Worm (Caenorhabditis elegans): ENCODE results near the gene orc-1.

DNA sequence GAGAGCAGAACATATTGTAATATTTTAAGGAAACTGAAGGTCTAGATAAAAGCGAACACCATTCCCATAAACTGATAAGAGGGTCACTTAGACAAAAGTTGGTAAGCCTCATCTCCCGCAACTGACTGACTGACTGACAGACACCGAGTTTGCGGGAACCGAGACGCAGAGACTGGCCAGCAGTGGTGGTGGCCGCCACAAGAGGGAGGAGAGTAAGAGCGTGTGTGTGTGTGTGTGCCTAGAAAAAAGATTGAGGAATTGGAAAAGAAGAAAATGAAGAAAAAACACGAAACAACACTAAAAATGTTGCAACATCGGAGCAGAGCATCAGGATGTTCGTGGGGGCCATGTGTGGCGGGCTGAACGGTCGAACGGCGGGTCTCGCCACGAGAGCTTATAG, 8.4 kb upstream of the orc-1 start:
- TF ChIP-seq unc-62 (GFP tag; optimal IDR thresholded peaks at IDR 0.05 in 1 of 2): peak in 1 of 2 experiments; percentile 71
- no peak for TF ChIP-seq unc-62 (tag; optimal IDR thresholded peaks at IDR 0.05)
- no peak for TF ChIP-seq ZK546.5 (tag; optimal IDR thresholded peaks at IDR 0.05)
- no peak for TF ChIP-seq Y75B8A.6 (GFP tag; IDR thresholded peaks at IDR 0.05)
- no peak for TF ChIP-seq lin-15B (tag; optimal IDR thresholded peaks at IDR 0.05)
- no peak for TF ChIP-seq nhr-237 (tag; optimal IDR thresholded peaks at IDR 0.05)
- TF ChIP-seq mep-1 (tag; optimal IDR thresholded peaks at IDR 0.05): no peak
- TF ChIP-seq aha-1 (tag): peak; percentile 92
- TF ChIP-seq lsy-2 (tag; optimal IDR thresholded peaks at IDR 0.05): no peak
- no peak for TF ChIP-seq T20F7.1 (GFP tag; optimal IDR thresholded peaks at IDR 0.05)
- TF ChIP-seq hlh-11 (tag; optimal IDR thresholded peaks at IDR 0.05): no peak
- TF ChIP-seq nhr-11 (tag; optimal IDR thresholded peaks at IDR 0.05): no peak
- no peak for TF ChIP-seq ces-1 (GFP tag; optimal IDR thresholded peaks at IDR 0.05)
